Fruit fly (Drosophila melanogaster) whole organism, wandering third instar larva: Measurements from ENCODE around the gene larp.

Source experiments
- Hr78 ChIP-seq: fragments of >200 bp; optimal IDR thresholded peaks from 2 replicates; lab custom pipeline; 2017; ENCODE audit warnings: missing biosample characterization, missing genetic modification characterization
- Myc ChIP-seq: fragments of >200 bp; optimal IDR thresholded peaks from 2 replicates; lab custom pipeline; 2017
- Rel ChIP-seq, 2 experiments: fragments of 200-800 bp; sonication (Bioruptor generic) in 1 of 2; optimal IDR thresholded peaks; 2 replicates in 1 of 2; 3 replicates in 1 of 2; lab custom pipeline; 2016 to 2019; ENCODE audit warnings: mild to moderate bottlenecking in 2 of 2, missing biosample characterization in 2 of 2, missing genetic modification characterization in 2 of 2, moderate library complexity in 1 of 2
- pan ChIP-seq: fragments of >200 bp; optimal IDR thresholded peaks from 2 replicates; lab custom pipeline; 2017
- psq ChIP-seq: fragments of 200-800 bp; sonication (Bioruptor generic); optimal IDR thresholded peaks from 3 replicates; lab custom pipeline; 2017; ENCODE audit warnings: missing biosample characterization, mild to moderate bottlenecking, missing genetic modification characterization, moderate library complexity

dm6 chr3R:28345287-28345686 lies 9.0 kb upstream of the larp start:
- TF ChIP-seq psq (GFP tag; lab: Kevin White, UChicago) (no peak), pan (lab: Kevin White, UChicago) (no peak), Myc (lab: Kevin White, UChicago) (peak; percentile 76), Hr78 (GFP tag; lab: Kevin White, UChicago) (no peak), Rel (GFP tag; optimal IDR thresholded peaks at IDR 0.05; lab: Kevin White, UChicago) (no peak), Rel (tag; optimal IDR thresholded peaks at IDR 0.05; lab: Kevin White, UChicago) (no peak)
